Fruit fly (Drosophila melanogaster) Kc167 (cell line): ENCODE measurements around the gene CG34179.

Experiments
- Myc ChIP-seq: fragments of >200 bp; optimal IDR thresholded peaks from 2 replicates; lab custom pipeline; 2017; ENCODE audit warnings: missing external identifiers
- h ChIP-seq: fragments of >200 bp; optimal IDR thresholded peaks from 3 replicates; lab custom pipeline; 2018; ENCODE audit warnings: missing external identifiers

DNA sequence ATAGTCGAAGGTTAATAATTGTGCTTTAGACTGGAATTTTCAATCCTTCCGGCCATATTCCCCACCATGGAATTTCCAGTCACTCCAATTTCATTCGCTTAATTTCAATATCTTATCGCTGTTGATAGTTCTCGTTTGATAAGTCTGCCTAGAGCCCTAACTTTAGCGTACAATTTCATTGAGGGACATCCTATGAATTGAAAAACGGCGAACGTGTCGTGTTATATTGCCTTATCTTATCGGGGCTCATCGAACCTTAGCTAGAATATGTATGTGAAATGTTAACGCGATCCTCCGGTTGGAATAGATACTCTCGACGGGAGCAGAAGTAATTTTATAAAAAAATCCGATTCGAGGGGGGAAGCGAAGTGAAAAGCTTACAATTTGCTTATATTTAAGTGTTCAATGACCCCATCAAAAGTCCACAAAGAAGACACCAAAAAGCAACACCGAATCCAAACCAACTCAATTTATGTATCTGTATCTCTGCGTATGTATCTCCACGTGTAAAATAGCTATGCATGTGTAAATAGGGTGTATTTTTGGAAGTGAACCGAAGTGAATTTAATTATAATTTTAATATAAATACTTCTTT lies 41.2 kb upstream of the CG34179 start:
- TF ChIP-seq Myc (no peak), h (lab: Kevin White, UChicago) (no peak)
